Worm (Caenorhabditis elegans) whole organism, late embryonic: Measurements from ENCODE around the gene C42D4.18.

Experiments used
- C08G9.2 ChIP-seq: sonication (generic microtip); optimal IDR thresholded peaks from 2 replicates; lab custom pipeline; 2016; ENCODE audit warnings: mild to moderate bottlenecking, missing genetic modification characterization, moderate library complexity, missing compliant biosample characterization
- F13H6.1 ChIP-seq: sonication (generic microtip); optimal IDR thresholded peaks from 2 replicates; lab custom pipeline; 2016; ENCODE audit warnings: missing genetic modification characterization, missing compliant biosample characterization
- K02D7.2 ChIP-seq: sonication (generic microtip); optimal IDR thresholded peaks from 2 replicates; lab custom pipeline; 2017; ENCODE audit warnings: mild to moderate bottlenecking, missing genetic modification characterization, missing compliant biosample characterization
- ahr-1 ChIP-seq: sonication (generic microtip); optimal IDR thresholded peaks from 2 replicates; lab custom pipeline; 2016; ENCODE audit warnings: missing genetic modification characterization, missing compliant biosample characterization
- ceh-14 ChIP-seq: sonication (generic microtip); optimal IDR thresholded peaks from 2 replicates; lab custom pipeline; 2016; ENCODE audit warnings: missing genotype, missing genetic modification characterization, missing compliant biosample characterization
- ceh-22 ChIP-seq: sonication (generic microtip); optimal IDR thresholded peaks from 2 replicates; lab custom pipeline; 2017; ENCODE audit warnings: missing biosample characterization, missing genetic modification characterization
- ceh-30 ChIP-seq: fragments of 150-350 bp; optimal IDR thresholded peaks from 2 replicates; lab custom pipeline; 2014; ENCODE audit warnings: missing biosample characterization, missing genetic modification characterization
- ceh-31 ChIP-seq: sonication (generic microtip); optimal IDR thresholded peaks from 2 replicates; lab custom pipeline; 2016; ENCODE audit warnings: missing genetic modification characterization, missing compliant biosample characterization
- ceh-34 ChIP-seq: sonication (generic microtip); optimal IDR thresholded peaks from 2 replicates; lab custom pipeline; 2016; ENCODE audit warnings: mild to moderate bottlenecking, missing genetic modification characterization, missing compliant biosample characterization
- ceh-48 ChIP-seq: sonication (generic microtip); optimal IDR thresholded peaks from 2 replicates; lab custom pipeline; 2016; ENCODE audit warnings: missing genetic modification characterization, inconsistent platforms, missing compliant biosample characterization
- ceh-6 ChIP-seq: fragments of 200-800 bp; sonication (Bioruptor generic); optimal IDR thresholded peaks from 2 replicates; lab custom pipeline; 2018; ENCODE audit warnings: mild to moderate bottlenecking, missing genetic modification characterization, missing compliant biosample characterization
- che-1 ChIP-seq: sonication (generic microtip); optimal IDR thresholded peaks from 2 replicates; lab custom pipeline; 2016; ENCODE audit warnings: mild to moderate bottlenecking, missing genetic modification characterization, missing compliant biosample characterization
- dve-1 ChIP-seq: sonication (generic microtip); optimal IDR thresholded peaks from 2 replicates; lab custom pipeline; 2017; ENCODE audit warnings: antibody characterized with exemption, mild to moderate bottlenecking, missing genetic modification characterization, missing compliant biosample characterization
- elt-4 ChIP-seq: sonication (generic microtip); optimal IDR thresholded peaks from 2 replicates; lab custom pipeline; 2016; ENCODE audit warnings: missing genetic modification characterization, missing compliant biosample characterization
- eyg-1 ChIP-seq: sonication (generic microtip); optimal IDR thresholded peaks from 2 replicates; lab custom pipeline; 2016; ENCODE audit warnings: missing genotype, missing genetic modification characterization, missing compliant biosample characterization
- fax-1 ChIP-seq: sonication (generic microtip); optimal IDR thresholded peaks from 2 replicates; lab custom pipeline; 2016; ENCODE audit warnings: missing genotype, missing genetic modification characterization, missing compliant biosample characterization
- gmeb-2 ChIP-seq: sonication (generic microtip); optimal IDR thresholded peaks from 2 replicates; lab custom pipeline; 2016; ENCODE audit warnings: missing genetic modification characterization, inconsistent platforms, missing compliant biosample characterization
- hlh-30 ChIP-seq: sonication (generic microtip); optimal IDR thresholded peaks from 2 replicates; lab custom pipeline; 2017; ENCODE audit warnings: antibody characterized with exemption, missing genetic modification characterization, missing compliant biosample characterization; ENCODE audit not compliant: insufficient read depth
- lin-11 ChIP-seq: fragments of 200-800 bp; sonication (Bioruptor generic); optimal IDR thresholded peaks from 2 replicates; lab custom pipeline; 2018; ENCODE audit warnings: mild to moderate bottlenecking, missing genetic modification characterization, missing compliant biosample characterization
- mec-3 ChIP-seq: sonication (generic microtip); optimal IDR thresholded peaks from 2 replicates; lab custom pipeline; 2016; ENCODE audit warnings: borderline replicate concordance, missing genetic modification characterization, missing compliant biosample characterization
- nfya-1 ChIP-seq: sonication (generic microtip); optimal IDR thresholded peaks from 2 replicates; lab custom pipeline; 2017; ENCODE audit warnings: missing genetic modification characterization, mild to moderate bottlenecking, missing compliant biosample characterization, antibody characterized with exemption, moderate library complexity
- nhr-232 ChIP-seq: sonication (generic microtip); optimal IDR thresholded peaks from 2 replicates; lab custom pipeline; 2016; ENCODE audit warnings: missing genetic modification characterization, missing compliant biosample characterization
- odd-2 ChIP-seq: sonication (generic microtip); optimal IDR thresholded peaks from 2 replicates; lab custom pipeline; 2017; ENCODE audit warnings: antibody characterized with exemption, mild to moderate bottlenecking, missing genetic modification characterization, missing compliant biosample characterization
- pag-3 ChIP-seq: sonication (generic microtip); optimal IDR thresholded peaks from 2 replicates; lab custom pipeline; 2016; ENCODE audit warnings: missing compliant biosample characterization, missing genetic modification characterization, borderline replicate concordance
- pax-1 ChIP-seq: fragments of 150-350 bp; optimal IDR thresholded peaks from 2 replicates; lab custom pipeline; 2014; ENCODE audit warnings: missing biosample characterization, missing genetic modification characterization
- pha-2 ChIP-seq: sonication (generic microtip); optimal IDR thresholded peaks from 2 replicates; lab custom pipeline; 2017; ENCODE audit warnings: mild to moderate bottlenecking, missing genetic modification characterization, missing compliant biosample characterization
- pha-4 ChIP-seq: fragments of 150-350 bp; optimal IDR thresholded peaks from 2 replicates; lab custom pipeline; 2018; ENCODE audit warnings: missing biosample characterization, missing genetic modification reagents, missing genetic modification characterization
- rnt-1 ChIP-seq: sonication (generic microtip); optimal IDR thresholded peaks from 2 replicates; lab custom pipeline; 2016; ENCODE audit warnings: missing genetic modification characterization, missing compliant biosample characterization
- sdc-2 ChIP-seq: sonication (generic microtip); optimal IDR thresholded peaks from 2 replicates; lab custom pipeline; 2016; ENCODE audit warnings: missing genotype, missing genetic modification characterization, missing compliant biosample characterization
- tbx-7 ChIP-seq: sonication (generic microtip); optimal IDR thresholded peaks from 2 replicates; lab custom pipeline; 2016; ENCODE audit warnings: missing genotype, missing genetic modification characterization, missing compliant biosample characterization
- ttx-3 ChIP-seq: sonication (generic microtip); optimal IDR thresholded peaks from 2 replicates; lab custom pipeline; 2016; ENCODE audit warnings: missing genetic modification reagents, missing genetic modification characterization, missing compliant biosample characterization
- unc-3 ChIP-seq, 2 experiments: fragments of 200-800 bp in 1 of 2; sonication (Bioruptor generic) in 1 of 2; sonication (generic microtip) in 1 of 2; conservative IDR thresholded peaks in 1 of 2; optimal IDR thresholded peaks in 1 of 2; 2 replicates each; pipeline versions ENCODE4 v1.3.6 to Lab custom; 2016 to 2022; ENCODE audit warnings: missing compliant biosample characterization in 2 of 2, missing genetic modification characterization in 2 of 2, missing genetic modification reagents in 1 of 2
- unc-42 ChIP-seq: sonication (generic microtip); optimal IDR thresholded peaks from 2 replicates; lab custom pipeline; 2016; ENCODE audit warnings: missing genotype, missing genetic modification characterization, missing compliant biosample characterization
- unc-55 ChIP-seq: sonication (generic microtip); optimal IDR thresholded peaks from 2 replicates; lab custom pipeline; 2017; ENCODE audit warnings: missing biosample characterization, missing genetic modification reagents, missing genetic modification characterization
- unc-86 ChIP-seq: sonication (generic microtip); optimal IDR thresholded peaks from 2 replicates; lab custom pipeline; 2016; ENCODE audit warnings: missing genetic modification characterization, missing compliant biosample characterization

The C42D4.18 gene

DNA sequence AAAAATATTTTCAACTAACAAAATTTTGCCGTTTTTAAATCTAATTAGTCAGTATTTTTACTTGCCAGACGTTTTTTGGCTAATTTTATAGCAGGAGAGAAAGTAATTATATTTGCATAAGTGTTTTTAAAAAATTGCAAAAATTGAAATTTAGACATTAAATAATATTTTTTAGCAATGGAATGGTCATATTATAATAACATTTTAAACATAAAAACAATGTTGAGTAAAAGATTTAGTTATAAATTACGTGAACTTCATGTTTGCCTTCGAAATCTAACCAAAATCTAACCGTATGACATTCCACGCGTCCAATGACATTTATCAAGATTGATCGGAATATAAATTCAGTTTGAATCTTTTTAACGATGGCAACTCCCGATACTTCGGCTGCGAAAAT, 12.2 kb upstream of the C42D4.18 start, which contains the start of gene C34D4.2:
Gene C34D4.2, plus strand, starts transcription at position 301 of the 400 bp plus-strand sequence.
- TF ChIP-seq tbx-7 (no peak), sdc-2 (no peak), elt-4 (tag; lab: Kevin White, UChicago) (no peak), ceh-14 (tag; lab: Kevin White, UChicago) (no peak), pha-2 (tag; lab: Kevin White, UChicago) (no peak), ttx-3 (tag; lab: Kevin White, UChicago) (no peak), ahr-1 (tag; lab: Kevin White, UChicago) (no peak), F13H6.1 (tag; lab: Kevin White, UChicago) (no peak), ceh-30 (tag; lab: Kevin White, UChicago) (no peak)

DNA sequence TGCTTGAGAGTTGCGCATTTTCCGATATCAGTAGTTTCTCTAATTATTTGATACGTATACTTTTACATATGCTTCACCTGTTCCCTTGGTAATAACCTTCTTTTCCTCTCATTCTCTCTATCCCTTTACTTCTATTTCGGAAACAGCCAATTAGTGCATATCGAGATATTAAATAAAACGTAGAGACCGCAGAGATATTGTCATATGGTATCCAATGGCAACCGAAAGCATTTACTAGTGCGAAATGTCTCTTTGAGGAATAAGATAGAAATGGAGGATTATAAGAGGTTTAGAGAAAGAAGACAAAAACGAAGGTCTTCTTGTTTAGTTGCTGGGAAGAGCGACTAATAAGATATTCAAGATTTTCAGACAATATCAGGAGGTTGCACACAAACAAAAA, 10.2 kb upstream of the C42D4.18 start, which contains the start of gene maph-9:
Gene maph-9, plus strand, starts transcription at position 273 of the 400 bp plus-strand sequence.
- TF ChIP-seq unc-55 (GFP tag; lab: Kevin White, UChicago) (no peak), eyg-1 (tag; lab: Kevin White, UChicago) (no peak), ceh-14 (tag; lab: Kevin White, UChicago) (peak; percentile 30), lin-11 (tag; lab: Kevin White, UChicago) (no peak), rnt-1 (no peak), nfya-1 (peak; percentile 44), mec-3 (tag; lab: Kevin White, UChicago) (no peak), ceh-22 (tag; lab: Kevin White, UChicago) (no peak), ceh-31 (peak; percentile 28), ahr-1 (tag; lab: Kevin White, UChicago) (no peak), C08G9.2 (tag; lab: Kevin White, UChicago) (no peak), gmeb-2 (tag; lab: Kevin White, UChicago) (no peak), hlh-30 (tag; lab: Kevin White, UChicago) (no peak)

DNA sequence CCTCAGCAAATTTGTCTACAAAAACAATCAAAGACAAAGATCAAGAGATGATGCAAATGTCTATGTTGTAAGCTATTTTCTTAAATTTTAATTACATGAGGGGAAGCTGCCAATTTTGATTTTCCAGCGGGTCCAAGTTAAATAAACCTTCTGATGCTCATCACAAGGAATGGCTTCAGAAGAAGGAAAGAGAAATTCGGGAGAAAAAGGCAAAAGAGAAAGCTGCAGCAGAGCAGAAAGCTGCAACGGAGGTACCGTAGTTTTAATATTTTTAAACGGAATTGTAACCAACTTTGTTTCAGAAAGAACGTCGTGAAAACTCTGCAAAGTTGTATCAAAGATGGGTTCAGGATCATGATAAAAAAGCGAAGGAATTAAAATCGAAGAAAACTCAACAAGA, 8.4 kb upstream of the C42D4.18 start:
- TF ChIP-seq pha-4 (tag; lab: Kevin White, UChicago) (no peak), ceh-34 (tag; lab: Kevin White, UChicago) (no peak), nhr-232 (tag; lab: Kevin White, UChicago) (no peak), pha-2 (tag; lab: Kevin White, UChicago) (no peak), unc-86 (tag; lab: Kevin White, UChicago) (no peak), dve-1 (tag; lab: Kevin White, UChicago) (no peak), ceh-48 (tag; lab: Kevin White, UChicago) (no peak), pax-1 (tag; lab: Kevin White, UChicago) (no peak), ceh-14 (tag; lab: Kevin White, UChicago) (no peak)
- TF ChIP-seq, all 69 proteins: peak for 0

DNA sequence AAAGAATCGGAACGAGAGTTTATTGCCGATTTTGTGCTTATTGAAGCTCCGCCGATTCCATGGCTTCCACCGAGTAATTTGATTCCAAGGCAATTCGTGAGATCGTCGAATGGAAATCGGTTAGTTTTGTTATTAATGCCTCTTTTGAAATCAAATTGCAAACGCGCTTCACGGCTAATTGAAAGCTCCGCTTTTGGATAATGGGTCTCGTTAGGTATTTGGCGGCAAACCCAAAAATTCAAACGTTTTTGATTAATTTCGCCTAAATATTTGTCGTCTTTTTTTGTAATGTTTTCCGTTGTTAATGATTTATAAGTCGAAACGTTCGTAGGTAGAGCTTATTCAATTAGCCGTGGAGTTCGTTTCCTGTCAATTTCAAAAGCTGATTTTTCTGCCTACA, 7.0 kb upstream of the C42D4.18 start:
- TF ChIP-seq pax-1 (tag; lab: Kevin White, UChicago) (no peak), odd-2 (tag; lab: Kevin White, UChicago) (no peak), unc-3 (GFP tag; conservative IDR thresholded peaks at IDR 0.05; lab: Robert Waterston, UW) (no peak), unc-3 (tag; optimal IDR thresholded peaks at IDR 0.05; lab: Kevin White, UChicago) (no peak), pha-2 (tag; lab: Kevin White, UChicago) (no peak), ceh-31 (no peak), pag-3 (tag; lab: Kevin White, UChicago) (no peak)
- TF ChIP-seq, all 69 proteins: peak for 0

DNA sequence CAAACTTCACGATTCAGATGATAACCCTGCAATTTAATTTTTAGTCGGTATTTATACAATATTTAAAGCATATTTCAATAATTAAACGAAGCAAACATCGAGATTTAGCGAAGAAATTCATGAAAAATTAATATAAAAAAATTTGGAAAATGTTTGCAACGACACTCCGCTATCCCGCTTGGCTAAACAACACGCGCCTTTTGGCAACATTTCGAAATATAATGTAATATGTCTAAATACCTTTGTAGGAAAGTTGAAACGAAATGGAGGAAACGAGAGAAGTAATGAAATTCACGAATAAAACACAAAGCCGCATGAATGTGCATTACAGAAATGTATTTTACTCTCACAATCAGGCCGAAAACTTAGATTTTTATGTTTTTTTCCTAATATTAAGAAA, 860 bp upstream of the C42D4.18 start, which contains the start of gene rpc-1:
Gene rpc-1, minus strand, starts transcription at position 26 of the 400 bp plus-strand sequence.
- TF ChIP-seq pha-4 (tag; lab: Kevin White, UChicago) (no peak), fax-1 (no peak), F13H6.1 (tag; lab: Kevin White, UChicago) (no peak), che-1 (tag; lab: Kevin White, UChicago) (no peak), C08G9.2 (tag; lab: Kevin White, UChicago) (no peak), unc-42 (tag; lab: Kevin White, UChicago) (no peak), K02D7.2 (tag; lab: Kevin White, UChicago) (no peak), ceh-14 (tag; lab: Kevin White, UChicago) (no peak), ceh-6 (GFP tag; lab: Kevin White, UChicago) (no peak), nfya-1 (no peak)
- TF ChIP-seq, all 69 proteins: peak for 0
